Fruit fly (Drosophila melanogaster) Kc167 (cell line): Measurements from ENCODE around the gene Ugt304A1.

ENCODE experiments used
- Sin3A ChIP-seq: fragments of >200 bp; optimal IDR thresholded peaks from 2 replicates; lab custom pipeline; 2018; ENCODE audit warnings: missing external identifiers
- ttk ChIP-seq: sonication (Bioruptor generic); optimal IDR thresholded peaks from 2 replicates; lab custom pipeline; 2017; ENCODE audit warnings: missing external identifiers

DNA sequence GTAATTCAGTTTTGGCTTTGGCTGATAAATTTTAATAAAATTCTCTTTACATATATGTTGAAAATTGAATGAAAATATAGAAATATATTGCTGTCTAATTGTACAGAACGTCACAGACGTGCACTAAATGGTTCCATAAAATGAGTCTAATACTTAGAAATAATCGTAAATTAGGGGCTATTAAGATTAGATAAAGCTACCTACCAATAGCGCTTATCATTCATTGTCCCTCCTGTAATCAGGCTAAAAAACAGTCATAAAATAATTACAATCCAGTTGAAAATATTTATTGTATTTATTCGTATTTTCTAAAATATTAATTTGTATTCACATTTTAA is 2.1 kb downstream of the Ugt304A1 start:
- no peak for TF ChIP-seq ttk (lab: Kevin White, UChicago)
- TF ChIP-seq Sin3A (lab: Kevin White, UChicago): no peak
